Worm (Caenorhabditis elegans): ENCODE measurements around the gene mpc-1.
"Not testable (repeated sequence)": the region's sequence is repeated elsewhere in the genome, so short reads cannot be mapped to it uniquely, and the experiment has no call there.

- TF ChIP-seq elt-1 (tag; optimal IDR thresholded peaks at IDR 0.05; ENCODE audit: borderline replicate concordance, insufficient read depth); hlh-1 (tag; optimal IDR thresholded peaks at IDR 0.05); mep-1 (tag; optimal IDR thresholded peaks at IDR 0.05); ztf-11 (tag; optimal IDR thresholded peaks at IDR 0.05); unc-39 (tag; optimal IDR thresholded peaks at IDR 0.05): not testable (repeated sequence)
Observed at ce11 chrIII:4369381-4369809, 43.9 kb upstream of the mpc-1 start.
